Worm (Caenorhabditis elegans): Measurements from ENCODE around the gene ops-1.

- TF ChIP-seq aly-2 (tag; optimal IDR thresholded peaks at IDR 0.05) (no peak), nhr-25 (tag; optimal IDR thresholded peaks at IDR 0.05) (no peak), elt-3 (tag; optimal IDR thresholded peaks at IDR 0.05) (no peak), gmeb-1 (tag; optimal IDR thresholded peaks at IDR 0.05) (peak; percentile 58), ceh-82 (tag; optimal IDR thresholded peaks at IDR 0.05) (no peak), lin-11 (tag; optimal IDR thresholded peaks at IDR 0.05) (no peak), snpc-4 (tag; optimal IDR thresholded peaks at IDR 0.05) (no peak)
Measured at ce11 chrIV:6248486-6248885, 35.7 kb downstream of the ops-1 start, which contains the start of gene acox-3.

Measured in whole organism, L2 larva.